Fruit fly (Drosophila melanogaster) whole organism, embryonic: ENCODE data around the gene MICAL-like.

Experiments used
- Aef1 ChIP-seq: fragments of 200-800 bp; sonication (Bioruptor generic); IDR thresholded peaks from 3 replicates; pipeline ENCODE4 v1.3.6; 2022; ENCODE audit warnings: missing biosample characterization, missing genetic modification characterization
- CG11398 ChIP-seq: fragments of 200-800 bp; sonication (Bioruptor generic); optimal IDR thresholded peaks from 2 replicates; lab custom pipeline; 2016; ENCODE audit warnings: missing biosample characterization, missing genetic modification characterization
- CG12219 ChIP-seq: fragments of 200-800 bp; sonication (Bioruptor generic); optimal IDR thresholded peaks from 3 replicates; lab custom pipeline; 2018; ENCODE audit warnings: missing biosample characterization, mild to moderate bottlenecking, missing genetic modification characterization
- CG12942 ChIP-seq: fragments of 200-800 bp; sonication (Bioruptor generic); optimal IDR thresholded peaks from 3 replicates; lab custom pipeline; 2016; ENCODE audit warnings: missing biosample characterization, missing genetic modification characterization
- CG13123 ChIP-seq: fragments of 200-800 bp; sonication (Bioruptor generic); optimal IDR thresholded peaks from 2 replicates; lab custom pipeline; 2016; ENCODE audit warnings: missing biosample characterization, missing genetic modification characterization
- CG15514 ChIP-seq: fragments of 200-800 bp; sonication (Bioruptor generic); optimal IDR thresholded peaks from 3 replicates; lab custom pipeline; 2017; ENCODE audit warnings: missing biosample characterization, missing genetic modification characterization, mild to moderate bottlenecking, moderate library complexity, missing genetic modification reagents
- CG1602 ChIP-seq: fragments of 200-800 bp; sonication (Bioruptor generic); optimal IDR thresholded peaks from 3 replicates; lab custom pipeline; 2016; ENCODE audit warnings: missing biosample characterization, missing genetic modification characterization
- CG17359 ChIP-seq: fragments of 200-800 bp; sonication (Bioruptor generic); optimal IDR thresholded peaks from 3 replicates; lab custom pipeline; 2018; ENCODE audit warnings: missing biosample characterization, mild to moderate bottlenecking, missing genetic modification characterization, moderate library complexity
- CG17361 ChIP-seq: fragments of 200-800 bp; sonication (Bioruptor generic); IDR thresholded peaks from 3 replicates; pipeline ENCODE4 v1.3.6; 2022; ENCODE audit warnings: missing biosample characterization, missing genetic modification characterization
- CG18599 ChIP-seq: fragments of 200-800 bp; sonication (Bioruptor generic); optimal IDR thresholded peaks from 3 replicates; lab custom pipeline; 2017; ENCODE audit warnings: missing biosample characterization, missing genetic modification characterization, mild to moderate bottlenecking, moderate library complexity, missing genetic modification reagents
- CG2199 ChIP-seq: fragments of 200-800 bp; sonication (Bioruptor generic); IDR thresholded peaks from 3 replicates; pipeline ENCODE4 v1.3.6; 2022; ENCODE audit warnings: missing biosample characterization, missing genetic modification characterization
- CG30403 ChIP-seq: fragments of 200-800 bp; sonication (Bioruptor generic); optimal IDR thresholded peaks from 3 replicates; lab custom pipeline; 2016; ENCODE audit warnings: missing biosample characterization, missing genetic modification characterization
- CG3163 ChIP-seq: fragments of 200-800 bp; sonication (Bioruptor generic); optimal IDR thresholded peaks from 3 replicates; lab custom pipeline; 2016; ENCODE audit warnings: missing biosample characterization, missing genetic modification characterization
- CG3838 ChIP-seq: fragments of 200-800 bp; sonication (Bioruptor generic); optimal IDR thresholded peaks from 3 replicates; lab custom pipeline; 2016; ENCODE audit warnings: missing biosample characterization, missing genetic modification characterization
- Dbx ChIP-seq: fragments of 200-800 bp; sonication (Bioruptor generic); IDR thresholded peaks from 3 replicates; pipeline ENCODE4 v1.3.6; 2022; ENCODE audit warnings: missing biosample characterization, missing genetic modification characterization
- Dp ChIP-seq: fragments of 200-800 bp; sonication (Bioruptor generic); optimal IDR thresholded peaks from 2 replicates; lab custom pipeline; 2018; ENCODE audit warnings: missing biosample characterization, mild to moderate bottlenecking, missing genetic modification characterization, moderate library complexity
- Fer2 ChIP-seq: fragments of 200-800 bp; sonication (Bioruptor generic); optimal IDR thresholded peaks from 2 replicates; lab custom pipeline; 2018; ENCODE audit warnings: missing biosample characterization, mild to moderate bottlenecking, missing genetic modification characterization, moderate library complexity
- HHEX ChIP-seq: fragments of 200-800 bp; sonication (Bioruptor generic); optimal IDR thresholded peaks from 3 replicates; lab custom pipeline; 2017; ENCODE audit warnings: missing biosample characterization, mild to moderate bottlenecking, missing genetic modification characterization, missing genetic modification reagents
- Hr51 ChIP-seq, 2 experiments: fragments of 200-800 bp; sonication (Bioruptor generic); optimal IDR thresholded peaks; 2 replicates in 1 of 2; 3 replicates in 1 of 2; lab custom pipeline; 2016 to 2018; ENCODE audit warnings: missing biosample characterization in 2 of 2, missing genetic modification characterization in 2 of 2, mild to moderate bottlenecking in 1 of 2, moderate library complexity in 1 of 2
- Lhr ChIP-seq: fragments of 200-800 bp; sonication (Bioruptor generic); optimal IDR thresholded peaks from 3 replicates; lab custom pipeline; 2017; ENCODE audit warnings: mild to moderate bottlenecking, missing biosample characterization, missing genetic modification reagents, missing genetic modification characterization
- MBD-R2 ChIP-seq: fragments of 200-800 bp; sonication (Bioruptor generic); IDR thresholded peaks from 2 replicates; pipeline ENCODE4 v1.3.6; 2022; ENCODE audit warnings: missing biosample characterization, missing genetic modification characterization
- MTF-1 ChIP-seq: fragments of 200-800 bp; sonication (Bioruptor generic); optimal IDR thresholded peaks from 2 replicates; lab custom pipeline; 2018; ENCODE audit warnings: missing biosample characterization, mild to moderate bottlenecking, missing genetic modification characterization, borderline replicate concordance
- Max ChIP-seq: fragments of 200-800 bp; sonication (Bioruptor generic); optimal IDR thresholded peaks from 2 replicates; lab custom pipeline; 2016; ENCODE audit warnings: missing biosample characterization, mild to moderate bottlenecking, missing genetic modification characterization
- Meics ChIP-seq: fragments of 200-800 bp; sonication (Bioruptor generic); optimal IDR thresholded peaks from 2 replicates; lab custom pipeline; 2017; ENCODE audit warnings: missing biosample characterization, mild to moderate bottlenecking, missing genetic modification characterization
- NK7.1 ChIP-seq: fragments of 200-800 bp; sonication (Bioruptor generic); optimal IDR thresholded peaks from 3 replicates; lab custom pipeline; 2016; ENCODE audit warnings: missing biosample characterization, missing genetic modification characterization
- Neu2 ChIP-seq: fragments of 200-800 bp; sonication (Bioruptor generic); optimal IDR thresholded peaks from 3 replicates; lab custom pipeline; 2016; ENCODE audit warnings: missing biosample characterization, missing genetic modification characterization, borderline replicate concordance
- Oli ChIP-seq: fragments of 200-800 bp; sonication (Bioruptor generic); optimal IDR thresholded peaks from 2 replicates; lab custom pipeline; 2018; ENCODE audit warnings: missing biosample characterization, mild to moderate bottlenecking, missing genetic modification characterization, moderate library complexity
- PHDP ChIP-seq: fragments of 200-800 bp; sonication (Bioruptor generic); optimal IDR thresholded peaks from 3 replicates; lab custom pipeline; 2018; ENCODE audit warnings: missing biosample characterization, mild to moderate bottlenecking, missing genetic modification characterization, moderate library complexity
- Ptx1 ChIP-seq: fragments of 200-800 bp; sonication (Bioruptor generic); IDR thresholded peaks from 2 replicates; pipeline ENCODE4 v1.3.6; 2022; ENCODE audit warnings: missing biosample characterization, missing genetic modification characterization
- al ChIP-seq: fragments of 200-800 bp; sonication (Bioruptor generic); IDR thresholded peaks from 2 replicates; pipeline ENCODE4 v1.3.6; 2022; ENCODE audit warnings: missing biosample characterization, missing genetic modification characterization
- amos ChIP-seq: fragments of 200-800 bp; sonication (Bioruptor generic); IDR thresholded peaks from 2 replicates; pipeline ENCODE4 v1.3.6; 2022; ENCODE audit warnings: missing biosample characterization, missing genetic modification characterization; ENCODE audit not compliant: partially characterized antibody
- cato ChIP-seq: fragments of 200-800 bp; sonication (Bioruptor generic); optimal IDR thresholded peaks from 2 replicates; lab custom pipeline; 2016; ENCODE audit warnings: missing biosample characterization, missing genetic modification characterization, borderline replicate concordance
- chm ChIP-seq: fragments of 200-800 bp; sonication (Bioruptor generic); IDR thresholded peaks from 2 replicates; pipeline ENCODE4 v1.3.6; 2022; ENCODE audit warnings: missing biosample characterization, missing genetic modification characterization
- ci ChIP-seq: fragments of 200-800 bp; sonication (Bioruptor generic); IDR thresholded peaks from 3 replicates; pipeline ENCODE4 v1.3.6; 2022; ENCODE audit warnings: missing biosample characterization, missing genetic modification characterization
- ewg ChIP-seq: fragments of 200-800 bp; sonication (Bioruptor generic); optimal IDR thresholded peaks from 3 replicates; lab custom pipeline; 2017; ENCODE audit warnings: mild to moderate bottlenecking, missing biosample characterization, missing genetic modification reagents, missing genetic modification characterization
- gcm ChIP-seq: fragments of 200-800 bp; sonication (Bioruptor generic); optimal IDR thresholded peaks from 2 replicates; lab custom pipeline; 2019; ENCODE audit warnings: missing biosample characterization, mild to moderate bottlenecking, missing genetic modification characterization, moderate library complexity
- ind ChIP-seq: fragments of 200-800 bp; sonication (Bioruptor generic); optimal IDR thresholded peaks from 3 replicates; lab custom pipeline; 2016; ENCODE audit warnings: missing biosample characterization, missing genetic modification characterization
- lov ChIP-seq, 2 experiments: fragments of 200-800 bp in 1 of 2; fragments of >200 bp in 1 of 2; sonication (Bioruptor generic) in 1 of 2; IDR thresholded peaks in 1 of 2; optimal IDR thresholded peaks in 1 of 2; 2 replicates in 1 of 2; 3 replicates in 1 of 2; pipeline versions ENCODE4 v1.3.6 to Lab custom; 2017 to 2022; ENCODE audit warnings: missing biosample characterization in 1 of 2, missing genetic modification characterization in 1 of 2
- mam ChIP-seq: fragments of 200-800 bp; sonication (Bioruptor generic); optimal IDR thresholded peaks from 3 replicates; lab custom pipeline; 2016; ENCODE audit warnings: missing biosample characterization, missing genetic modification characterization
- oc ChIP-seq: fragments of 200-800 bp; sonication (Bioruptor generic); optimal IDR thresholded peaks from 2 replicates; lab custom pipeline; 2018; ENCODE audit warnings: missing biosample characterization, mild to moderate bottlenecking, missing genetic modification characterization, moderate library complexity
- peb ChIP-seq: fragments of 200-800 bp; sonication (Bioruptor generic); IDR thresholded peaks from 2 replicates; pipeline ENCODE4 v1.3.6; 2022; ENCODE audit warnings: missing biosample characterization, missing genetic modification characterization
- psq ChIP-seq: fragments of 200-800 bp; sonication (Bioruptor generic); optimal IDR thresholded peaks from 2 replicates; lab custom pipeline; 2017; ENCODE audit warnings: missing biosample characterization, missing genetic modification characterization
- sna ChIP-seq: fragments of 200-800 bp; sonication (Bioruptor generic); IDR thresholded peaks from 2 replicates; pipeline ENCODE4 v1.3.6; 2022; ENCODE audit warnings: missing biosample characterization, missing genetic modification characterization; ENCODE audit not compliant: partially characterized antibody
- tgo ChIP-seq: fragments of 200-800 bp; sonication (Bioruptor generic); IDR thresholded peaks from 3 replicates; pipeline ENCODE4 v1.3.6; 2022; ENCODE audit warnings: missing biosample characterization, missing genetic modification characterization
- tup ChIP-seq: fragments of 200-800 bp; sonication (Bioruptor generic); optimal IDR thresholded peaks from 2 replicates; lab custom pipeline; 2016; ENCODE audit warnings: missing biosample characterization, mild to moderate bottlenecking, missing genetic modification characterization, moderate library complexity
- usp ChIP-seq: fragments of >200 bp; optimal IDR thresholded peaks from 2 replicates; lab custom pipeline; 2017; ENCODE audit warnings: missing biosample characterization, missing genetic modification characterization
- z ChIP-seq: fragments of 200-800 bp; sonication (Bioruptor generic); IDR thresholded peaks from 3 replicates; pipeline ENCODE4 v1.3.6; 2022; ENCODE audit warnings: missing biosample characterization, missing genetic modification characterization
- zen ChIP-seq: fragments of 200-800 bp; sonication (Bioruptor generic); optimal IDR thresholded peaks from 3 replicates; lab custom pipeline; 2018; ENCODE audit warnings: missing biosample characterization, mild to moderate bottlenecking, missing genetic modification characterization, moderate library complexity

MICAL-like gene

DNA sequence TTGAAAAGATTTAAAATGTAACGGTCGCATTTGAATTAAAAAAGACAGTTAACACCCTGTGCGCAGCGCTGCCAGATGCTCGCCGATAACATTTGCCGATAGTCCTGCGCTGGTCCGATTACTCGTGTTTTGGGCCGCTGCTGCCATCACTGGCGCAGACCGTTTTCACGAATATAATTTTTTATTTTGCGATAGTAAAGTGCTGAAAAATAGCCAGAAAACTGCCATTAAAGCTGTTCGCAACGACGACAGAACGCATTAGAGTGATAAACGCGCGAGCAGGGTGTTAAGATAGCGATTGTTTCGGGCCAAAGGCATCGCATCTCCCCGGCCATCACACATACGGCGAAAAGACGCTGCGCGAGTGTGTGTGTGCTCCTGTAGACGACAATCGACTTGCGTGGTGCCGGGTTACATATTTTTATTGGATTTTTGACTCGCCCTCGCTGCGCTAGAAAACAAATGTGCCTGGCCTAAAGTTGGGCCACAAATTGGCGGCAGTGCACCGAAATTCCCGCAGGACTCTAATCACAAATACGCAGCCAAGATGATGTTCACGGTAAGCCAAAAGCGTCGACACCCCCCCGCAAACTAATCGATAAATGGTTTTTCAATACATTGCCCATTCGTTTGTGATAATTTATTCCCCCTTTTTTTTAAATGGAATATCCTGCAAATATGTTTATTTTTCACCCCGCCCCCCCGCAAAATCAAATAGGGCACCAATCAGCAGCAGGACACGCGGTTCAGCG, 21.8 kb upstream of the MICAL-like start, which contains the start of gene Srrm1 (continued):
- TF ChIP-seq lov (optimal IDR thresholded peaks at IDR 0.05; lab: Kevin White, UChicago) (no peak), lov (GFP tag; IDR thresholded peaks at IDR 0.05; lab: Robert Waterston, UW) (no peak), ewg (GFP tag; lab: Kevin White, UChicago) (peak; percentile 80), CG30403 (GFP tag; lab: Kevin White, UChicago) (peak; percentile 59), amos (GFP tag; lab: Robert Waterston, UW) (peak; percentile 97), Fer2 (tag; lab: Kevin White, UChicago) (no peak), Oli (tag; lab: Kevin White, UChicago) (no peak), PHDP (tag; lab: Kevin White, UChicago) (no peak), sna (GFP tag; lab: Robert Waterston, UW) (peak; percentile 79; the same call in 1 of the 2 replicates), CG17361 (peak; percentile 48; the same call in 1 of the 3 replicates), chm (no peak), CG13123 (GFP tag; lab: Kevin White, UChicago) (no peak), MTF-1 (GFP tag; lab: Kevin White, UChicago) (no peak), Neu2 (GFP tag; lab: Kevin White, UChicago) (peak; percentile 33), Aef1 (GFP tag; lab: Robert Waterston, UW) (no peak), ind (GFP tag; lab: Kevin White, UChicago) (peak; percentile 41), CG17359 (tag; lab: Kevin White, UChicago) (no peak), tgo (GFP tag; lab: Robert Waterston, UW) (no peak), Hr51 (GFP tag; optimal IDR thresholded peaks at IDR 0.05; lab: Kevin White, UChicago) (peak in 1 of 2 experiments; percentile 48), CG2199 (GFP tag; lab: Robert Waterston, UW) (no peak), Lhr (peak; percentile 76), zen (tag; lab: Kevin White, UChicago) (peak; percentile 31), HHEX (no peak), CG3838 (GFP tag; lab: Kevin White, UChicago) (no peak), oc (tag; lab: Kevin White, UChicago) (peak; percentile 53), tup (GFP tag; lab: Kevin White, UChicago) (no peak), usp (GFP tag; lab: Kevin White, UChicago) (no peak), Meics (GFP tag; lab: Kevin White, UChicago) (no peak), CG3163 (GFP tag; lab: Kevin White, UChicago) (peak; percentile 38), CG15514 (GFP tag; lab: Kevin White, UChicago) (peak; percentile 60), MBD-R2 (peak; percentile 67), al (GFP tag; lab: Robert Waterston, UW) (peak; percentile 36; the same call in 1 of the 2 replicates), psq (no peak), mam (GFP tag; lab: Kevin White, UChicago) (peak; percentile 75), CG12219 (GFP tag; lab: Kevin White, UChicago) (no peak), CG1602 (GFP tag; lab: Kevin White, UChicago) (no peak), NK7.1 (GFP tag; lab: Kevin White, UChicago) (no peak), z (GFP tag; lab: Robert Waterston, UW) (no peak), CG11398 (GFP tag; lab: Kevin White, UChicago) (no peak), gcm (no peak), CG18599 (GFP tag; lab: Kevin White, UChicago) (peak; percentile 3), Dbx (GFP tag; lab: Robert Waterston, UW) (peak; percentile 47; the same call in 2 of the 3 replicates), Ptx1 (GFP tag; lab: Robert Waterston, UW) (no peak), peb (no peak), Max (GFP tag; lab: Kevin White, UChicago) (no peak), ci (GFP tag; lab: Robert Waterston, UW) (peak; percentile 83), cato (GFP tag; lab: Kevin White, UChicago) (no peak), Dp (GFP tag; lab: Kevin White, UChicago) (peak; percentile 78), CG12942 (GFP tag; lab: Kevin White, UChicago) (no peak)
